Fruit fly (Drosophila melanogaster) whole organism, embryonic: ENCODE measurements around the gene CG46309.

ENCODE experiments used
- Ada2b ChIP-seq: fragments of 200-800 bp; sonication (Bioruptor generic); IDR thresholded peaks from 2 replicates; pipeline ENCODE4 v1.3.6; 2022; ENCODE audit warnings: missing biosample characterization, missing genetic modification characterization
- Atf6 ChIP-seq: fragments of 200-800 bp; sonication (Bioruptor generic); IDR thresholded peaks from 2 replicates; pipeline ENCODE4 v1.3.6; 2022; ENCODE audit warnings: missing biosample characterization, missing genetic modification characterization
- CG10209 ChIP-seq: fragments of 200-800 bp; sonication (Bioruptor generic); optimal IDR thresholded peaks from 3 replicates; lab custom pipeline; 2017; ENCODE audit warnings: missing biosample characterization, mild to moderate bottlenecking, missing genetic modification characterization, missing genetic modification reagents
- CG10543 ChIP-seq: fragments of 200-800 bp; sonication (Bioruptor generic); optimal IDR thresholded peaks from 3 replicates; lab custom pipeline; 2017; ENCODE audit warnings: missing biosample characterization, mild to moderate bottlenecking, missing genetic modification characterization, moderate library complexity
- CG11504 ChIP-seq: fragments of 200-800 bp; sonication (Bioruptor generic); optimal IDR thresholded peaks from 3 replicates; lab custom pipeline; 2019; ENCODE audit warnings: missing biosample characterization, mild to moderate bottlenecking, missing genetic modification characterization, moderate library complexity
- CG14710 ChIP-seq: fragments of 200-800 bp; sonication (Bioruptor generic); optimal IDR thresholded peaks from 3 replicates; lab custom pipeline; 2019; ENCODE audit warnings: missing biosample characterization, mild to moderate bottlenecking, missing genetic modification characterization, moderate library complexity
- CG14965 ChIP-seq: fragments of 200-800 bp; sonication (Bioruptor generic); optimal IDR thresholded peaks from 2 replicates; lab custom pipeline; 2016; ENCODE audit warnings: missing biosample characterization, missing genetic modification characterization, borderline replicate concordance
- CG15073 ChIP-seq: fragments of 200-800 bp; sonication (Bioruptor generic); optimal IDR thresholded peaks from 2 replicates; lab custom pipeline; 2016; ENCODE audit warnings: missing biosample characterization, missing genetic modification characterization
- CG15514 ChIP-seq: fragments of 200-800 bp; sonication (Bioruptor generic); optimal IDR thresholded peaks from 3 replicates; lab custom pipeline; 2017; ENCODE audit warnings: missing biosample characterization, missing genetic modification characterization, mild to moderate bottlenecking, moderate library complexity, missing genetic modification reagents
- CG17912 ChIP-seq: fragments of 200-800 bp; sonication (Bioruptor generic); optimal IDR thresholded peaks from 2 replicates; lab custom pipeline; 2018; ENCODE audit warnings: missing biosample characterization, mild to moderate bottlenecking, missing genetic modification characterization
- CG2129 ChIP-seq: fragments of 200-800 bp; sonication (Bioruptor generic); IDR thresholded peaks from 2 replicates; pipeline ENCODE4 v1.3.6; 2022; ENCODE audit warnings: missing biosample characterization, missing genetic modification characterization; ENCODE audit not compliant: partially characterized antibody
- CG30431 ChIP-seq: fragments of 200-800 bp; sonication (Bioruptor generic); optimal IDR thresholded peaks from 2 replicates; lab custom pipeline; 2017; ENCODE audit warnings: missing biosample characterization, missing genetic modification characterization
- CG3281 ChIP-seq: fragments of 200-800 bp; sonication (Bioruptor generic); optimal IDR thresholded peaks from 3 replicates; lab custom pipeline; 2017; ENCODE audit warnings: missing biosample characterization, mild to moderate bottlenecking, missing genetic modification characterization
- CG42726 ChIP-seq: fragments of 200-800 bp; sonication (Bioruptor generic); IDR thresholded peaks from 2 replicates; pipeline ENCODE4 v1.3.6; 2022; ENCODE audit warnings: missing biosample characterization, missing genetic modification characterization; ENCODE audit not compliant: partially characterized antibody
- CG43689 ChIP-seq: fragments of 200-800 bp; sonication (Bioruptor generic); IDR thresholded peaks from 2 replicates; pipeline ENCODE4 v1.3.6; 2022; ENCODE audit warnings: missing biosample characterization, missing genetic modification characterization
- CG6813 ChIP-seq: fragments of 200-800 bp; sonication (Bioruptor generic); optimal IDR thresholded peaks from 2 replicates; lab custom pipeline; 2017; ENCODE audit warnings: missing biosample characterization, missing genetic modification characterization, mild to moderate bottlenecking, moderate library complexity, missing genetic modification reagents
- CG7928 ChIP-seq: fragments of 200-800 bp; sonication (Bioruptor generic); optimal IDR thresholded peaks from 2 replicates; lab custom pipeline; 2017; ENCODE audit warnings: missing biosample characterization, mild to moderate bottlenecking, missing genetic modification characterization
- Camta ChIP-seq: fragments of 200-800 bp; sonication (Bioruptor generic); optimal IDR thresholded peaks from 2 replicates; lab custom pipeline; 2016; ENCODE audit warnings: missing biosample characterization, missing genetic modification characterization
- CoRest ChIP-seq: fragments of 200-800 bp; sonication (Bioruptor generic); optimal IDR thresholded peaks from 3 replicates; lab custom pipeline; 2018; ENCODE audit warnings: missing biosample characterization, mild to moderate bottlenecking, missing genetic modification characterization, moderate library complexity
- D ChIP-seq, 2 experiments: fragments of 200-800 bp in 1 of 2; fragments of >200 bp in 1 of 2; sonication (Bioruptor generic) in 1 of 2; optimal IDR thresholded peaks; 2 replicates in 1 of 2; 3 replicates in 1 of 2; lab custom pipeline; 2017; ENCODE audit warnings: mild to moderate bottlenecking in 1 of 2, missing biosample characterization in 1 of 2, missing genetic modification characterization in 1 of 2, missing genetic modification reagents in 1 of 2
- D19A ChIP-seq: fragments of 200-800 bp; optimal IDR thresholded peaks from 3 replicates; lab custom pipeline; 2019; ENCODE audit warnings: missing biosample characterization, mild to moderate bottlenecking, missing genetic modification characterization, moderate library complexity
- Dll ChIP-seq: fragments of 200-800 bp; sonication (Bioruptor generic); IDR thresholded peaks from 4 replicates; pipeline ENCODE4 v1.3.6; 2022; ENCODE audit warnings: missing biosample characterization, missing genetic modification characterization; ENCODE audit not compliant: partially characterized antibody
- Doc2 ChIP-seq: fragments of 200-800 bp; sonication (Bioruptor generic); IDR thresholded peaks from 2 replicates; pipeline ENCODE4 v1.3.6; 2022; ENCODE audit warnings: missing biosample characterization, missing genetic modification characterization
- Ets97D ChIP-seq: fragments of 200-800 bp; sonication (Bioruptor generic); optimal IDR thresholded peaks from 3 replicates; lab custom pipeline; 2016; ENCODE audit warnings: missing biosample characterization, missing genetic modification characterization
- H2.0 ChIP-seq: fragments of 200-800 bp; sonication (Bioruptor generic); IDR thresholded peaks from 2 replicates; pipeline ENCODE4 v1.3.6; 2022; ENCODE audit warnings: missing biosample characterization, missing genetic modification characterization
- HLH3B ChIP-seq: fragments of 200-800 bp; sonication (Bioruptor generic); IDR thresholded peaks from 2 replicates; pipeline ENCODE4 v1.3.6; 2022; ENCODE audit warnings: missing biosample characterization, missing genetic modification characterization
- HLH4C ChIP-seq: fragments of 200-800 bp; sonication (Bioruptor generic); IDR thresholded peaks from 3 replicates; pipeline ENCODE4 v1.3.6; 2022; ENCODE audit warnings: missing biosample characterization, missing genetic modification characterization; ENCODE audit not compliant: partially characterized antibody
- Hey ChIP-seq: fragments of 200-800 bp; sonication (Bioruptor generic); optimal IDR thresholded peaks from 3 replicates; lab custom pipeline; 2018; ENCODE audit warnings: missing biosample characterization, mild to moderate bottlenecking, missing genetic modification characterization
- Optix ChIP-seq: fragments of 200-800 bp; sonication (Bioruptor generic); IDR thresholded peaks from 3 replicates; pipeline ENCODE4 v1.3.6; 2022; ENCODE audit warnings: missing biosample characterization, missing genetic modification characterization
- TFAM ChIP-seq: fragments of 200-800 bp; sonication (Bioruptor generic); optimal IDR thresholded peaks from 2 replicates; lab custom pipeline; 2017; ENCODE audit warnings: missing biosample characterization, missing genetic modification characterization, inconsistent platforms
- Tbp ChIP-seq: fragments of >200 bp; optimal IDR thresholded peaks from 2 replicates; lab custom pipeline; 2018; ENCODE audit warnings: missing biosample characterization, missing genetic modification characterization
- Vsx1 ChIP-seq: fragments of 200-800 bp; sonication (Bioruptor generic); optimal IDR thresholded peaks from 2 replicates; lab custom pipeline; 2017; ENCODE audit warnings: missing biosample characterization, mild to moderate bottlenecking, missing genetic modification characterization, missing genetic modification reagents
- btn ChIP-seq: fragments of 200-800 bp; sonication (Bioruptor generic); optimal IDR thresholded peaks from 2 replicates; lab custom pipeline; 2016; ENCODE audit warnings: missing biosample characterization, missing genetic modification characterization
- dati ChIP-seq: fragments of 200-800 bp; sonication (Bioruptor generic); IDR thresholded peaks from 2 replicates; pipeline ENCODE4 v1.3.6; 2022; ENCODE audit warnings: missing biosample characterization, missing genetic modification characterization
- gsb-n ChIP-seq: fragments of 200-800 bp; sonication (Bioruptor generic); optimal IDR thresholded peaks from 3 replicates; lab custom pipeline; 2018; ENCODE audit warnings: missing biosample characterization, mild to moderate bottlenecking, missing genetic modification characterization
- ken ChIP-seq: fragments of 200-800 bp; sonication (Bioruptor generic); IDR thresholded peaks from 3 replicates; pipeline ENCODE4 v1.3.6; 2022; ENCODE audit warnings: missing biosample characterization, missing genetic modification characterization
- lilli ChIP-seq: fragments of 200-800 bp; sonication (Bioruptor generic); optimal IDR thresholded peaks from 3 replicates; lab custom pipeline; 2016; ENCODE audit warnings: missing biosample characterization, missing genetic modification characterization
- pfk ChIP-seq: fragments of 200-800 bp; sonication (Bioruptor generic); optimal IDR thresholded peaks from 2 replicates; lab custom pipeline; 2018; ENCODE audit warnings: missing biosample characterization, mild to moderate bottlenecking, missing genetic modification characterization, moderate library complexity
- pita ChIP-seq: fragments of 200-800 bp; sonication (Bioruptor generic); optimal IDR thresholded peaks from 2 replicates; lab custom pipeline; 2017; ENCODE audit warnings: missing biosample characterization, mild to moderate bottlenecking, missing genetic modification characterization
- rib ChIP-seq: fragments of 200-800 bp; sonication (Bioruptor generic); IDR thresholded peaks from 2 replicates; pipeline ENCODE4 v1.3.6; 2022; ENCODE audit warnings: missing biosample characterization, missing genetic modification characterization
- salm ChIP-seq: fragments of 200-800 bp; sonication (Bioruptor generic); optimal IDR thresholded peaks from 2 replicates; lab custom pipeline; 2018; ENCODE audit warnings: missing biosample characterization, mild to moderate bottlenecking, missing genetic modification characterization
- sens ChIP-seq: fragments of 200-800 bp; sonication (Bioruptor generic); peaks from one replicate; lab custom pipeline; 2016; ENCODE audit warnings: missing biosample characterization, missing genetic modification characterization
- tin ChIP-seq: fragments of 200-800 bp; sonication (Bioruptor generic); optimal IDR thresholded peaks from 3 replicates; lab custom pipeline; 2016; ENCODE audit warnings: missing biosample characterization, missing genetic modification characterization
- trh ChIP-seq: fragments of 200-800 bp; sonication (Bioruptor generic); optimal IDR thresholded peaks from 2 replicates; lab custom pipeline; 2016; ENCODE audit warnings: missing biosample characterization, missing genetic modification characterization
- twi ChIP-seq: fragments of 200-800 bp; optimal IDR thresholded peaks from 2 replicates; lab custom pipeline; 2019; ENCODE audit warnings: missing biosample characterization, mild to moderate bottlenecking, missing genetic modification characterization, moderate library complexity
- vfl ChIP-seq: fragments of 200-800 bp; sonication (Bioruptor generic); optimal IDR thresholded peaks from 2 replicates; lab custom pipeline; 2016; ENCODE audit warnings: missing biosample characterization, missing genetic modification characterization
- vnd ChIP-seq: fragments of 200-800 bp; sonication (Bioruptor generic); IDR thresholded peaks from 3 replicates; pipeline ENCODE4 v1.3.6; 2022; ENCODE audit warnings: missing biosample characterization, missing genetic modification characterization; ENCODE audit not compliant: partially characterized antibody
- zen2 ChIP-seq: fragments of 200-800 bp; sonication (Bioruptor generic); IDR thresholded peaks from 3 replicates; pipeline ENCODE4 v1.3.6; 2022; ENCODE audit warnings: missing biosample characterization, missing genetic modification characterization; ENCODE audit not compliant: partially characterized antibody

The CG46309 gene

dm6 chr2L:16287602-16288392 is 36.2 kb upstream of the CG46309 start, which contains the start of the genes crp and pkaap (continued):
- TF ChIP-seq CG17912 (GFP tag; lab: Kevin White, UChicago), result peak; percentile 74
- TF ChIP-seq Vsx1 (GFP tag; lab: Kevin White, UChicago), result peak; percentile 46
- no peak for TF ChIP-seq Atf6
- TF ChIP-seq CG14965 (GFP tag; lab: Kevin White, UChicago), result peak; percentile 22
- peak; percentile 35 for TF ChIP-seq CG7928 (GFP tag; lab: Kevin White, UChicago)
- peak; percentile 90 for TF ChIP-seq tin
- TF ChIP-seq CG15073 (GFP tag; lab: Kevin White, UChicago), result peak; percentile 13
- TF ChIP-seq pita (GFP tag; lab: Kevin White, UChicago), result peak; percentile 98
- no peak for TF ChIP-seq HLH4C
- peak; percentile 57 for TF ChIP-seq trh (GFP tag; lab: Kevin White, UChicago)
- TF ChIP-seq lilli (GFP tag; lab: Kevin White, UChicago), result peak; percentile 93
- no peak for TF ChIP-seq CG43689 (GFP tag; lab: Robert Waterston, UW)
- TF ChIP-seq btn, result peak; percentile 77
- no peak for TF ChIP-seq rib (GFP tag; lab: Robert Waterston, UW)
- TF ChIP-seq CG10543, result peak; percentile 86
- TF ChIP-seq Ets97D (GFP tag; lab: Kevin White, UChicago), result peak; percentile 93
- peak; percentile 78 for TF ChIP-seq vfl
- peak; percentile 54 for TF ChIP-seq pfk (GFP tag; lab: Kevin White, UChicago)
- peak; percentile 3 for TF ChIP-seq twi
- no peak for TF ChIP-seq CG2129 (GFP tag; lab: Robert Waterston, UW)
- TF ChIP-seq gsb-n, result peak; percentile 52
- peak; percentile 97 for TF ChIP-seq sens
- peak; percentile 73 for TF ChIP-seq CG15514 (GFP tag; lab: Kevin White, UChicago)
- TF ChIP-seq CG42726 (GFP tag; lab: Robert Waterston, UW), result no peak
- TF ChIP-seq D (optimal IDR thresholded peaks at IDR 0.05; lab: Kevin White, UChicago), result no peak
- TF ChIP-seq D (GFP tag; optimal IDR thresholded peaks at IDR 0.05; lab: Kevin White, UChicago), result peak; percentile 43
- TF ChIP-seq dati (GFP tag; lab: Robert Waterston, UW), result no peak
- peak; percentile 71 for TF ChIP-seq CG10209 (GFP tag; lab: Kevin White, UChicago)
- peak; percentile 64 for TF ChIP-seq CG6813 (GFP tag; lab: Kevin White, UChicago)
- peak; percentile 67 for TF ChIP-seq CG14710 (tag; lab: Kevin White, UChicago)
- no peak for TF ChIP-seq zen2 (GFP tag; lab: Robert Waterston, UW)
- no peak for TF ChIP-seq Optix (GFP tag; lab: Robert Waterston, UW)
- TF ChIP-seq CG11504 (tag; lab: Kevin White, UChicago), result no peak
- no peak for TF ChIP-seq HLH3B (GFP tag; lab: Robert Waterston, UW)
- peak; percentile 6 for TF ChIP-seq CG30431 (GFP tag; lab: Kevin White, UChicago)
- TF ChIP-seq Doc2, result no peak
- no peak for TF ChIP-seq vnd (GFP tag; lab: Robert Waterston, UW)
- TF ChIP-seq Camta, result peak; percentile 84
- peak; percentile 24 for TF ChIP-seq D19A
- no peak for TF ChIP-seq H2.0 (GFP tag; lab: Robert Waterston, UW)
- peak; percentile 16 for TF ChIP-seq Hey (tag; lab: Kevin White, UChicago)
- TF ChIP-seq CoRest, result peak; percentile 56
- peak; percentile 57 for TF ChIP-seq CG3281 (GFP tag; lab: Kevin White, UChicago)
- TF ChIP-seq TFAM (GFP tag; lab: Kevin White, UChicago), result no peak
- TF ChIP-seq Tbp (GFP tag; lab: Kevin White, UChicago), result peak; percentile 37
- no peak for TF ChIP-seq Dll (GFP tag; lab: Robert Waterston, UW)
- no peak for TF ChIP-seq Ada2b (GFP tag; lab: Robert Waterston, UW)
- peak; percentile 40 for TF ChIP-seq salm
- no peak for TF ChIP-seq ken
